Fruit fly (Drosophila melanogaster) whole organism, embryonic: Measurements from ENCODE around the gene CG5541.

Experiments used
- B-H1 ChIP-seq: fragments of 200-800 bp; sonication (Bioruptor generic); IDR thresholded peaks from 3 replicates; pipeline ENCODE4 v1.3.6; 2022; ENCODE audit warnings: missing biosample characterization, missing genetic modification characterization
- B-H2 ChIP-seq: fragments of 200-800 bp; sonication (Bioruptor generic); optimal IDR thresholded peaks from 2 replicates; lab custom pipeline; 2018; ENCODE audit warnings: missing biosample characterization, mild to moderate bottlenecking, missing genetic modification characterization
- CG10321 ChIP-seq: fragments of 200-800 bp; sonication (Bioruptor generic); IDR thresholded peaks from 2 replicates; pipeline ENCODE4 v1.3.6; 2022; ENCODE audit warnings: missing biosample characterization, missing genetic modification characterization
- CG10366 ChIP-seq: fragments of 200-800 bp; sonication (Bioruptor generic); IDR thresholded peaks from 2 replicates; pipeline ENCODE4 v1.3.6; 2022; ENCODE audit warnings: missing biosample characterization, missing genetic modification characterization
- CG10543 ChIP-seq: fragments of 200-800 bp; sonication (Bioruptor generic); optimal IDR thresholded peaks from 3 replicates; lab custom pipeline; 2017; ENCODE audit warnings: missing biosample characterization, mild to moderate bottlenecking, missing genetic modification characterization, moderate library complexity
- CG11093 ChIP-seq: fragments of 200-800 bp; sonication (Bioruptor generic); IDR thresholded peaks from 3 replicates; pipeline ENCODE4 v1.3.6; 2022; ENCODE audit warnings: missing biosample characterization, missing genetic modification characterization
- CG11695 ChIP-seq: fragments of 200-800 bp; sonication (Bioruptor generic); IDR thresholded peaks from 3 replicates; pipeline ENCODE4 v1.3.6; 2022; ENCODE audit warnings: missing biosample characterization, missing genetic modification characterization
- CG11723 ChIP-seq: fragments of 200-800 bp; sonication (Bioruptor generic); optimal IDR thresholded peaks from 2 replicates; lab custom pipeline; 2017; ENCODE audit warnings: missing biosample characterization, mild to moderate bottlenecking, missing genetic modification characterization
- CG15479 ChIP-seq: fragments of 200-800 bp; sonication (Bioruptor generic); optimal IDR thresholded peaks from 3 replicates; lab custom pipeline; 2019; ENCODE audit warnings: missing biosample characterization, mild to moderate bottlenecking, missing genetic modification characterization, moderate library complexity
- CG1603 ChIP-seq: fragments of 200-800 bp; sonication (Bioruptor generic); optimal IDR thresholded peaks from 2 replicates; lab custom pipeline; 2019; ENCODE audit warnings: missing biosample characterization, mild to moderate bottlenecking, missing genetic modification characterization, moderate library complexity
- CG17186 ChIP-seq: fragments of 200-800 bp; sonication (Bioruptor generic); optimal IDR thresholded peaks from 3 replicates; lab custom pipeline; 2017; ENCODE audit warnings: missing biosample characterization, missing genetic modification reagents, missing genetic modification characterization
- CG18619 ChIP-seq: fragments of 200-800 bp; sonication (Bioruptor generic); optimal IDR thresholded peaks from 3 replicates; lab custom pipeline; 2017; ENCODE audit warnings: missing biosample characterization, mild to moderate bottlenecking, missing genetic modification characterization
- CG2120 ChIP-seq: fragments of 200-800 bp; sonication (Bioruptor generic); optimal IDR thresholded peaks from 3 replicates; lab custom pipeline; 2016; ENCODE audit warnings: missing biosample characterization, missing genetic modification characterization
- CG31224 ChIP-seq: fragments of 200-800 bp; sonication (Bioruptor generic); IDR thresholded peaks from 2 replicates; pipeline ENCODE4 v1.3.6; 2022; ENCODE audit warnings: missing biosample characterization, missing genetic modification characterization
- CG3726 ChIP-seq: fragments of 200-800 bp; sonication (Bioruptor generic); IDR thresholded peaks from 3 replicates; pipeline ENCODE4, ENCODE4 v1.3.6; 2022; ENCODE audit warnings: missing biosample characterization, missing genetic modification characterization
- CG42726 ChIP-seq: fragments of 200-800 bp; sonication (Bioruptor generic); IDR thresholded peaks from 2 replicates; pipeline ENCODE4 v1.3.6; 2022; ENCODE audit warnings: missing biosample characterization, missing genetic modification characterization; ENCODE audit not compliant: partially characterized antibody
- CG6175 ChIP-seq: fragments of 200-800 bp; sonication (Bioruptor generic); IDR thresholded peaks from 3 replicates; pipeline ENCODE4 v1.3.6; 2022; ENCODE audit warnings: missing biosample characterization, missing genetic modification characterization
- CG6689 ChIP-seq: fragments of 200-800 bp; sonication (Bioruptor generic); IDR thresholded peaks from 2 replicates; pipeline ENCODE4 v1.3.6; 2022; ENCODE audit warnings: missing biosample characterization, missing genetic modification characterization
- CG6813 ChIP-seq: fragments of 200-800 bp; sonication (Bioruptor generic); optimal IDR thresholded peaks from 2 replicates; lab custom pipeline; 2017; ENCODE audit warnings: missing biosample characterization, missing genetic modification characterization, mild to moderate bottlenecking, moderate library complexity, missing genetic modification reagents
- CG8924 ChIP-seq: fragments of 200-800 bp; optimal IDR thresholded peaks from 3 replicates; lab custom pipeline; 2019; ENCODE audit warnings: missing biosample characterization, mild to moderate bottlenecking, missing genetic modification characterization, moderate library complexity
- Dbx ChIP-seq: fragments of 200-800 bp; sonication (Bioruptor generic); IDR thresholded peaks from 3 replicates; pipeline ENCODE4 v1.3.6; 2022; ENCODE audit warnings: missing biosample characterization, missing genetic modification characterization
- Dip3 ChIP-seq: fragments of 200-800 bp; sonication (Bioruptor generic); optimal IDR thresholded peaks from 3 replicates; lab custom pipeline; 2016; ENCODE audit warnings: missing biosample characterization, missing genetic modification characterization
- HmgD ChIP-seq: fragments of 200-800 bp; sonication (Bioruptor generic); optimal IDR thresholded peaks from 3 replicates; lab custom pipeline; 2016; ENCODE audit warnings: missing biosample characterization, missing genetic modification characterization
- Lpt ChIP-seq: fragments of >200 bp; optimal IDR thresholded peaks from 2 replicates; lab custom pipeline; 2018; ENCODE audit warnings: missing biosample characterization, missing genetic modification characterization
- MESR4 ChIP-seq: fragments of 200-800 bp; sonication (Bioruptor generic); optimal IDR thresholded peaks from 2 replicates; lab custom pipeline; 2018; ENCODE audit warnings: missing biosample characterization, mild to moderate bottlenecking, missing genetic modification characterization, moderate library complexity
- MTF-1 ChIP-seq: fragments of 200-800 bp; sonication (Bioruptor generic); optimal IDR thresholded peaks from 2 replicates; lab custom pipeline; 2018; ENCODE audit warnings: missing biosample characterization, mild to moderate bottlenecking, missing genetic modification characterization, borderline replicate concordance
- NC2β ChIP-seq: fragments of 200-800 bp; sonication (Bioruptor generic); optimal IDR thresholded peaks from 2 replicates; lab custom pipeline; 2016; ENCODE audit warnings: missing biosample characterization, missing genetic modification characterization
- Nf-YA ChIP-seq: fragments of 200-800 bp; sonication (Bioruptor generic); IDR thresholded peaks from 2 replicates; pipeline ENCODE4 v1.3.6; 2022; ENCODE audit warnings: missing biosample characterization, missing genetic modification characterization
- NfI ChIP-seq: fragments of 200-800 bp; sonication (Bioruptor generic); optimal IDR thresholded peaks from 3 replicates; lab custom pipeline; 2018; ENCODE audit warnings: missing biosample characterization, mild to moderate bottlenecking, missing genetic modification characterization, moderate library complexity
- Optix ChIP-seq: fragments of 200-800 bp; sonication (Bioruptor generic); IDR thresholded peaks from 3 replicates; pipeline ENCODE4 v1.3.6; 2022; ENCODE audit warnings: missing biosample characterization, missing genetic modification characterization
- Sox100B ChIP-seq: fragments of 200-800 bp; sonication (Bioruptor generic); optimal IDR thresholded peaks from 3 replicates; lab custom pipeline; 2018; ENCODE audit warnings: missing biosample characterization, mild to moderate bottlenecking, missing genetic modification characterization
- Sry-β ChIP-seq: fragments of 200-800 bp; sonication (Bioruptor generic); optimal IDR thresholded peaks from 2 replicates; lab custom pipeline; 2018; ENCODE audit warnings: missing biosample characterization, mild to moderate bottlenecking, missing genetic modification characterization, moderate library complexity
- ash1 ChIP-seq: fragments of 200-800 bp; sonication (Bioruptor generic); optimal IDR thresholded peaks from 2 replicates; lab custom pipeline; 2018; ENCODE audit warnings: missing biosample characterization, mild to moderate bottlenecking, missing genetic modification characterization
- bab2 ChIP-seq: fragments of 200-800 bp; sonication (Bioruptor generic); optimal IDR thresholded peaks from 2 replicates; lab custom pipeline; 2016; ENCODE audit warnings: missing biosample characterization, missing genetic modification characterization
- br ChIP-seq: fragments of >200 bp; optimal IDR thresholded peaks from 2 replicates; lab custom pipeline; 2017
- cg ChIP-seq: fragments of 200-800 bp; sonication (Bioruptor generic); optimal IDR thresholded peaks from 3 replicates; lab custom pipeline; 2019; ENCODE audit warnings: missing biosample characterization, mild to moderate bottlenecking, missing genetic modification characterization, moderate library complexity
- dmrt99B ChIP-seq: fragments of 200-800 bp; sonication (Bioruptor generic); optimal IDR thresholded peaks from 2 replicates; lab custom pipeline; 2018; ENCODE audit warnings: missing biosample characterization, mild to moderate bottlenecking, missing genetic modification characterization, moderate library complexity
- en ChIP-seq: fragments of 200-800 bp; sonication (Bioruptor generic); optimal IDR thresholded peaks from 2 replicates; lab custom pipeline; 2016; ENCODE audit warnings: missing biosample characterization, missing genetic modification characterization
- fd102C ChIP-seq: fragments of 200-800 bp; sonication (Bioruptor generic); optimal IDR thresholded peaks from 2 replicates; lab custom pipeline; 2018; ENCODE audit warnings: missing biosample characterization, mild to moderate bottlenecking, missing genetic modification characterization, moderate library complexity
- fu2 ChIP-seq: fragments of 200-800 bp; sonication (Bioruptor generic); optimal IDR thresholded peaks from 2 replicates; lab custom pipeline; 2016; ENCODE audit warnings: missing biosample characterization, missing genetic modification characterization
- h ChIP-seq: fragments of >200 bp; optimal IDR thresholded peaks from 2 replicates; lab custom pipeline; 2017
- lab ChIP-seq: fragments of 200-800 bp; sonication (Bioruptor generic); optimal IDR thresholded peaks from 3 replicates; lab custom pipeline; 2017; ENCODE audit warnings: missing biosample characterization, missing genetic modification characterization, mild to moderate bottlenecking, moderate library complexity, missing genetic modification reagents
- luna ChIP-seq: fragments of 200-800 bp; sonication (Bioruptor generic); optimal IDR thresholded peaks from 2 replicates; lab custom pipeline; 2016; ENCODE audit warnings: missing biosample characterization, missing genetic modification characterization
- nau ChIP-seq: fragments of 200-800 bp; sonication (Bioruptor generic); optimal IDR thresholded peaks from 3 replicates; lab custom pipeline; 2017; ENCODE audit warnings: missing biosample characterization, mild to moderate bottlenecking, missing genetic modification characterization, missing genetic modification reagents
- phol ChIP-seq: fragments of 200-800 bp; sonication (Bioruptor generic); optimal IDR thresholded peaks from 3 replicates; lab custom pipeline; 2018; ENCODE audit warnings: missing biosample characterization, mild to moderate bottlenecking, missing genetic modification characterization, moderate library complexity
- pzg ChIP-seq: fragments of 200-800 bp; sonication (Bioruptor generic); optimal IDR thresholded peaks from 3 replicates; lab custom pipeline; 2018; ENCODE audit warnings: missing biosample characterization, mild to moderate bottlenecking, missing genetic modification characterization, moderate library complexity
- schlank ChIP-seq: fragments of 200-800 bp; sonication (Bioruptor generic); optimal IDR thresholded peaks from 2 replicates; lab custom pipeline; 2018; ENCODE audit warnings: missing biosample characterization, mild to moderate bottlenecking, missing genetic modification characterization
- sens ChIP-seq: fragments of 200-800 bp; sonication (Bioruptor generic); peaks from one replicate; lab custom pipeline; 2016; ENCODE audit warnings: missing biosample characterization, missing genetic modification characterization
- sens-2 ChIP-seq: fragments of 200-800 bp; sonication (Bioruptor generic); IDR thresholded peaks from 2 replicates; pipeline ENCODE4 v1.3.6; 2022; ENCODE audit warnings: missing biosample characterization, missing genetic modification characterization
- sna ChIP-seq: fragments of 200-800 bp; sonication (Bioruptor generic); IDR thresholded peaks from 2 replicates; pipeline ENCODE4 v1.3.6; 2022; ENCODE audit warnings: missing biosample characterization, missing genetic modification characterization; ENCODE audit not compliant: partially characterized antibody
- tgo ChIP-seq: fragments of 200-800 bp; sonication (Bioruptor generic); IDR thresholded peaks from 3 replicates; pipeline ENCODE4 v1.3.6; 2022; ENCODE audit warnings: missing biosample characterization, missing genetic modification characterization
- tx ChIP-seq: fragments of 200-800 bp; sonication (Bioruptor generic); optimal IDR thresholded peaks from 2 replicates; lab custom pipeline; 2016; ENCODE audit warnings: missing biosample characterization, missing genetic modification characterization

Gene CG5541

dm6 chrX:15076038-15076575 lies 32.2 kb downstream of the CG5541 start, which contains the start of gene Lsd-2 (continued):
- TF ChIP-seq CG10366 (GFP tag; lab: Robert Waterston, UW) (0 out of 2 replicates have a peak, but pooled peaks have one; percentile 17), CG8924 (tag; lab: Kevin White, UChicago) (no peak), schlank (no peak), CG2120 (GFP tag; lab: Kevin White, UChicago) (peak; percentile 38), dmrt99B (tag; lab: Kevin White, UChicago) (no peak), luna (GFP tag; lab: Kevin White, UChicago) (no peak), tgo (GFP tag; lab: Robert Waterston, UW) (no peak), Dip3 (GFP tag; lab: Kevin White, UChicago) (peak; percentile 28), nau (GFP tag; lab: Kevin White, UChicago) (no peak), fu2 (no peak), CG10321 (GFP tag; lab: Robert Waterston, UW) (no peak), Sry-β (GFP tag; lab: Kevin White, UChicago) (peak; percentile 96), MTF-1 (peak; percentile 41), NfI (peak; percentile 0), CG6175 (GFP tag; lab: Robert Waterston, UW) (no peak), bab2 (GFP tag; lab: Kevin White, UChicago) (no peak), NC2β (GFP tag; lab: Kevin White, UChicago) (peak; percentile 26), sens-2 (GFP tag; lab: Robert Waterston, UW) (no peak), CG11695 (no peak), Dbx (GFP tag; lab: Robert Waterston, UW) (peak; percentile 60; the same call in 1 of the 3 replicates), phol (tag; lab: Kevin White, UChicago) (no peak), B-H2 (GFP tag; lab: Kevin White, UChicago) (peak; percentile 56), CG17186 (GFP tag; lab: Kevin White, UChicago) (no peak), CG11093 (no peak), CG15479 (GFP tag; lab: Kevin White, UChicago) (no peak), HmgD (GFP tag; lab: Kevin White, UChicago) (peak; percentile 44), lab (peak; percentile 63), cg (GFP tag; lab: Kevin White, UChicago) (peak; percentile 39), Lpt (GFP tag; lab: Kevin White, UChicago) (no peak), CG6689 (GFP tag; lab: Robert Waterston, UW) (no peak), CG10543 (GFP tag; lab: Kevin White, UChicago) (peak; percentile 58), CG42726 (GFP tag; lab: Robert Waterston, UW) (peak; percentile 50; the same call in 1 of the 2 replicates), Sox100B (GFP tag; lab: Kevin White, UChicago) (peak; percentile 63), pzg (peak; percentile 13), CG3726 (GFP tag; lab: Robert Waterston, UW) (no peak), Nf-YA (no peak), B-H1 (GFP tag; lab: Robert Waterston, UW) (no peak), CG1603 (tag; lab: Kevin White, UChicago) (peak; percentile 20), sens (peak; percentile 77), en (GFP tag; lab: Kevin White, UChicago) (no peak), sna (GFP tag; lab: Robert Waterston, UW) (no peak), tx (GFP tag; lab: Kevin White, UChicago) (no peak), Optix (GFP tag; lab: Robert Waterston, UW) (no peak), fd102C (GFP tag; lab: Kevin White, UChicago) (no peak), CG11723 (GFP tag; lab: Kevin White, UChicago) (no peak), ash1 (GFP tag; lab: Kevin White, UChicago) (no peak), br (lab: Kevin White, UChicago) (no peak), CG18619 (GFP tag; lab: Kevin White, UChicago) (peak; percentile 24), CG6813 (GFP tag; lab: Kevin White, UChicago) (peak; percentile 24), h (no peak), CG31224 (GFP tag; lab: Robert Waterston, UW) (no peak), MESR4 (GFP tag; lab: Kevin White, UChicago) (peak; percentile 5)
